Worm (Caenorhabditis elegans) whole organism, early embryonic: ENCODE measurements around the gene F57A8.1.

ENCODE experiments used
- B0310.2 ChIP-seq: sonication (generic microtip); optimal IDR thresholded peaks from 2 replicates; lab custom pipeline; 2016; ENCODE audit warnings: mild to moderate bottlenecking, missing genetic modification characterization, missing compliant biosample characterization
- F13C5.2 ChIP-seq: sonication (generic microtip); optimal IDR thresholded peaks from 2 replicates; lab custom pipeline; 2017; ENCODE audit warnings: mild to moderate bottlenecking, missing genetic modification characterization, inconsistent platforms, missing compliant biosample characterization
- ama-1 ChIP-seq: fragments of 150-350 bp; optimal IDR thresholded peaks from 2 replicates; lab custom pipeline; 2014
- ceh-13 ChIP-seq: fragments of 200-800 bp; sonication (Bioruptor generic); optimal IDR thresholded peaks from 2 replicates; lab custom pipeline; 2018; ENCODE audit warnings: mild to moderate bottlenecking, missing genetic modification characterization, missing compliant biosample characterization
- ceh-36 ChIP-seq: sonication (generic microtip); optimal IDR thresholded peaks from 2 replicates; lab custom pipeline; 2016; ENCODE audit warnings: missing genetic modification characterization, inconsistent platforms, missing compliant biosample characterization
- ets-7 ChIP-seq: sonication (generic microtip); optimal IDR thresholded peaks from 2 replicates; lab custom pipeline; 2016; ENCODE audit warnings: missing genotype, missing genetic modification characterization, missing compliant biosample characterization
- flt-1 ChIP-seq: fragments of 200-800 bp; sonication (Bioruptor generic); IDR thresholded peaks from 2 replicates; pipeline ENCODE4 v1.3.6; 2022; ENCODE audit warnings: missing genetic modification characterization, missing compliant biosample characterization
- hmbx-1 ChIP-seq: sonication (generic microtip); optimal IDR thresholded peaks from 2 replicates; lab custom pipeline; 2016; ENCODE audit warnings: mild to moderate bottlenecking, missing genetic modification characterization, missing compliant biosample characterization
- hnd-1 ChIP-seq: sonication (generic microtip); optimal IDR thresholded peaks from 2 replicates; lab custom pipeline; 2016; ENCODE audit warnings: missing genetic modification characterization, missing compliant biosample characterization
- pes-1 ChIP-seq: fragments of 200-800 bp; sonication (Bioruptor generic); IDR thresholded peaks from 2 replicates; pipeline ENCODE4 v1.3.6; 2022; ENCODE audit warnings: missing genetic modification reagents, missing genetic modification characterization, missing compliant biosample characterization
- scrt-1 ChIP-seq: fragments of 200-800 bp; sonication (Bioruptor generic); IDR thresholded peaks from 2 replicates; pipeline ENCODE4 v1.3.6; 2022; ENCODE audit warnings: missing genetic modification characterization, missing compliant biosample characterization
- sea-1 ChIP-seq: fragments of 200-800 bp; sonication (Bioruptor generic); conservative IDR thresholded peaks from 2 replicates; pipeline ENCODE4 v1.3.6; 2022; ENCODE audit warnings: missing genetic modification characterization, missing compliant biosample characterization
- tbx-11 ChIP-seq: fragments of 200-800 bp; sonication (Bioruptor generic); IDR thresholded peaks from 2 replicates; pipeline ENCODE4 v1.3.6; 2022; ENCODE audit warnings: missing genetic modification characterization, missing compliant biosample characterization
- tra-4 ChIP-seq: sonication (generic microtip); optimal IDR thresholded peaks from 2 replicates; lab custom pipeline; 2017; ENCODE audit warnings: missing genetic modification characterization, missing compliant biosample characterization

DNA sequence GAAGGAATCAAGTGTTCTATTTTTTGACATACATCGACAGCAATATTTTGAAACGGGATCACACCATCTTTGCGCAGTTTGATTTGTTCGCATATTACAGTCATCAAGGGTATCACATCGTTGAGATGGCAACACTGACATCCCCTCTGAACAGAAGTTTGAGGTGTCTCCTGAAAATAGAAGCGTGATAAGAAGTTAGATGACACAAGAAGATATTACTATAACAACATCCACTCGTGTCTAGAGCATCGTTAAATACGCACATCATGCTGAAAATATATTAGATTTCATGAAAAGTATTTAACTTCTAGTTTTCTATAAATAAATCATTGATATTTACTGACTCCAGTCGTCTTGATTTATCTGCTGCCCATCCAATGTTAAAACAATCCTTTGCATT lies 35.6 kb downstream of the F57A8.1 start:
- TF ChIP-seq ama-1 (no peak), sea-1 (GFP tag; lab: Robert Waterston, UW) (no peak), flt-1 (GFP tag; lab: Robert Waterston, UW) (no peak), B0310.2 (tag; lab: Kevin White, UChicago) (no peak), hnd-1 (tag; lab: Kevin White, UChicago) (no peak), scrt-1 (GFP tag; lab: Robert Waterston, UW) (no peak), hmbx-1 (tag; lab: Kevin White, UChicago) (no peak), F13C5.2 (tag; lab: Kevin White, UChicago) (no peak), ets-7 (tag; lab: Kevin White, UChicago) (no peak), tbx-11 (GFP tag; lab: Robert Waterston, UW) (no peak), ceh-13 (GFP tag; lab: Kevin White, UChicago) (no peak), pes-1 (GFP tag; lab: Robert Waterston, UW) (no peak), tra-4 (tag; lab: Kevin White, UChicago) (no peak), ceh-36 (tag; lab: Kevin White, UChicago) (no peak)
